Worm (Caenorhabditis elegans) whole organism, L4 larva: ENCODE results near the gene bath-46.

ENCODE experiments used
- Y105C5A.15 ChIP-seq: fragments of 200-800 bp; sonication (Bioruptor generic); IDR thresholded peaks from 2 replicates; pipeline ENCODE4 v1.3.6; 2022; ENCODE audit warnings: missing genetic modification characterization, missing compliant biosample characterization
- ZK546.5 ChIP-seq, 2 experiments: sonication (generic microtip); optimal IDR thresholded peaks; 2 replicates each; lab custom pipeline; 2017; ENCODE audit warnings: missing biosample characterization in 2 of 2, missing genetic modification characterization in 2 of 2
- ama-1 ChIP-seq: fragments of 150-350 bp; optimal IDR thresholded peaks from 2 replicates; lab custom pipeline; 2014; ENCODE audit warnings: inconsistent platforms, mixed read lengths
- fkh-10 ChIP-seq: fragments of 150-350 bp; optimal IDR thresholded peaks from 2 replicates; lab custom pipeline; 2014; ENCODE audit warnings: missing biosample characterization, missing genetic modification reagents, missing genetic modification characterization
- mes-2 ChIP-seq: sonication (generic microtip); optimal IDR thresholded peaks from 2 replicates; lab custom pipeline; 2016; ENCODE audit warnings: missing genotype, mild to moderate bottlenecking, missing genetic modification characterization, missing compliant biosample characterization; ENCODE audit not compliant: poor library complexity, severe bottlenecking
- nhr-25 ChIP-seq: sonication (generic microtip); optimal IDR thresholded peaks from 2 replicates; lab custom pipeline; 2017; ENCODE audit warnings: missing genetic modification characterization, mild to moderate bottlenecking, missing compliant biosample characterization, antibody characterized with exemption, moderate library complexity, borderline replicate concordance; ENCODE audit not compliant: insufficient read depth
- nhr-6 ChIP-seq: fragments of 150-350 bp; optimal IDR thresholded peaks from 2 replicates; lab custom pipeline; 2014; ENCODE audit warnings: missing biosample characterization, missing genetic modification characterization
- pqm-1 ChIP-seq: sonication (generic microtip); optimal IDR thresholded peaks from 2 replicates; lab custom pipeline; 2017; ENCODE audit warnings: missing biosample characterization, missing genetic modification characterization
- zfp-2 ChIP-seq: sonication (generic microtip); optimal IDR thresholded peaks from 2 replicates; lab custom pipeline; 2016; ENCODE audit warnings: mild to moderate bottlenecking, missing genetic modification characterization, missing compliant biosample characterization
- ztf-11 ChIP-seq: fragments of 150-350 bp; optimal IDR thresholded peaks from 2 replicates; lab custom pipeline; 2014; ENCODE audit warnings: missing biosample characterization, missing genetic modification characterization

- TF ChIP-seq ZK546.5 (tag; optimal IDR thresholded peaks at IDR 0.05; lab: Kevin White, UChicago), result no peak
- no peak for TF ChIP-seq fkh-10 (GFP tag; lab: Kevin White, UChicago)
- no peak for TF ChIP-seq nhr-25 (tag; lab: Kevin White, UChicago)
- no peak for TF ChIP-seq Y105C5A.15 (GFP tag; lab: Robert Waterston, UW)
- no peak for TF ChIP-seq zfp-2
- no peak for TF ChIP-seq pqm-1 (tag; lab: Kevin White, UChicago)
- no peak for TF ChIP-seq mes-2 (tag; lab: Kevin White, UChicago)
- no peak for TF ChIP-seq ztf-11 (tag; lab: Kevin White, UChicago)
- TF ChIP-seq nhr-6 (tag; lab: Kevin White, UChicago), result no peak
- no peak for TF ChIP-seq ama-1 (lab: Kevin White, UChicago)
Observed at ce11 chrII:1586305-1586704, 11.4 kb upstream of the bath-46 start, which contains the start of gene T07H3.8.
